Worm (Caenorhabditis elegans) whole organism, early embryonic: ENCODE data around the gene F46B3.7.

ENCODE experiments used
- ama-1 ChIP-seq: fragments of 150-350 bp; optimal IDR thresholded peaks from 2 replicates; lab custom pipeline; 2014
- flt-1 ChIP-seq: fragments of 200-800 bp; sonication (Bioruptor generic); IDR thresholded peaks from 2 replicates; pipeline ENCODE4 v1.3.6; 2022; ENCODE audit warnings: missing genetic modification characterization, missing compliant biosample characterization
- hmg-4 ChIP-seq: fragments of 200-800 bp; sonication (Bioruptor generic); optimal IDR thresholded peaks from 2 replicates; lab custom pipeline; 2018; ENCODE audit warnings: mild to moderate bottlenecking, missing genetic modification characterization, missing compliant biosample characterization
- tbx-11 ChIP-seq: fragments of 200-800 bp; sonication (Bioruptor generic); IDR thresholded peaks from 2 replicates; pipeline ENCODE4 v1.3.6; 2022; ENCODE audit warnings: missing genetic modification characterization, missing compliant biosample characterization
- tbx-37 ChIP-seq: fragments of 200-800 bp; sonication (Bioruptor generic); conservative IDR thresholded peaks from 2 replicates; pipeline ENCODE4 v1.3.6; 2022; ENCODE audit warnings: missing genetic modification reagents, missing genetic modification characterization, missing compliant biosample characterization

ce11 chrV:20574314-20574713 is 44.2 kb downstream of the F46B3.7 start, which contains the start of gene clec-263:
- TF ChIP-seq ama-1 (lab: Kevin White, UChicago) (no peak), tbx-37 (GFP tag; lab: Robert Waterston, UW) (no peak), flt-1 (GFP tag; lab: Robert Waterston, UW) (no peak), hmg-4 (GFP tag; lab: Kevin White, UChicago) (no peak), tbx-11 (GFP tag; lab: Robert Waterston, UW) (no peak)
